Worm (Caenorhabditis elegans): ENCODE data around the gene zipt-15.
A peak's percentile ranks its signal among the peaks of the same experiment; 100 is the strongest.

The zipt-15 gene

ce11 chrIV:831796-832486, 7.2 kb upstream of the zipt-15 start, which contains the start of the genes madf-1 and Y55F3BR.10:
madf-1 (minus strand) TSS chrIV:831896.
Y55F3BR.10 (plus strand) TSS chrIV:832436.
- no peak for TF ChIP-seq W03F9.2 (tag; optimal IDR thresholded peaks at IDR 0.05)
- TF ChIP-seq dao-5 (tag; optimal IDR thresholded peaks at IDR 0.05): no peak
- TF ChIP-seq him-1 (tag; optimal IDR thresholded peaks at IDR 0.05): no peak

- no peak for TF ChIP-seq W03F9.2 (tag; optimal IDR thresholded peaks at IDR 0.05)
- no peak for TF ChIP-seq dao-5 (tag; optimal IDR thresholded peaks at IDR 0.05)
- TF ChIP-seq him-1 (tag; optimal IDR thresholded peaks at IDR 0.05): no peak
These were observed 5.7 kb upstream of the zipt-15 start for ce11 chrIV:830262-830960.

ce11 chrIV:829691-830090, 4.9 kb upstream of the zipt-15 start:
- TF ChIP-seq dao-5 (tag; optimal IDR thresholded peaks at IDR 0.05) (no peak), W03F9.2 (tag; optimal IDR thresholded peaks at IDR 0.05) (no peak), him-1 (tag; optimal IDR thresholded peaks at IDR 0.05) (no peak)

- TF ChIP-seq him-1 (tag; optimal IDR thresholded peaks at IDR 0.05) (no peak), dao-5 (tag; optimal IDR thresholded peaks at IDR 0.05) (no peak), W03F9.2 (tag; optimal IDR thresholded peaks at IDR 0.05) (no peak)
These were observed 4.4 kb upstream of the zipt-15 start for ce11 chrIV:829107-829506.

- TF ChIP-seq W03F9.2 (tag; optimal IDR thresholded peaks at IDR 0.05): no peak
- TF ChIP-seq dao-5 (tag; optimal IDR thresholded peaks at IDR 0.05): no peak
- no peak for TF ChIP-seq him-1 (tag; optimal IDR thresholded peaks at IDR 0.05)
These were observed 3.7 kb upstream of the zipt-15 start for ce11 chrIV:828427-828826.

- TF ChIP-seq W03F9.2 (tag; optimal IDR thresholded peaks at IDR 0.05): no peak
- no peak for TF ChIP-seq dao-5 (tag; optimal IDR thresholded peaks at IDR 0.05)
- no peak for TF ChIP-seq him-1 (tag; optimal IDR thresholded peaks at IDR 0.05)
These were observed 1.4 kb upstream of the zipt-15 start for ce11 chrIV:826145-826544.

ce11 chrIV:817879-818278, 6.9 kb downstream of the zipt-15 start:
- TF ChIP-seq W03F9.2 (tag; optimal IDR thresholded peaks at IDR 0.05) (no peak), dao-5 (tag; optimal IDR thresholded peaks at IDR 0.05) (no peak), him-1 (tag; optimal IDR thresholded peaks at IDR 0.05) (no peak)

- TF ChIP-seq dao-5 (tag; optimal IDR thresholded peaks at IDR 0.05) (no peak), W03F9.2 (tag; optimal IDR thresholded peaks at IDR 0.05) (no peak), him-1 (tag; optimal IDR thresholded peaks at IDR 0.05) (no peak)
These were observed 17.7 kb downstream of the zipt-15 start, which contains the start of gene Y55F3BL.6 for ce11 chrIV:807027-807516. Y55F3BL.6 (minus strand) TSS chrIV:807077.

ce11 chrIV:805693-806092, 19.1 kb downstream of the zipt-15 start:
- TF ChIP-seq him-1 (tag; optimal IDR thresholded peaks at IDR 0.05) (no peak), dao-5 (tag; optimal IDR thresholded peaks at IDR 0.05) (no peak), W03F9.2 (tag; optimal IDR thresholded peaks at IDR 0.05) (no peak)

- no peak for TF ChIP-seq W03F9.2 (tag; optimal IDR thresholded peaks at IDR 0.05)
- TF ChIP-seq him-1 (tag; optimal IDR thresholded peaks at IDR 0.05): no peak
- no peak for TF ChIP-seq dao-5 (tag; optimal IDR thresholded peaks at IDR 0.05)
These were observed 20.0 kb downstream of the zipt-15 start, which contains the start of gene Y55F3BL.4 for ce11 chrIV:804802-805201. Y55F3BL.4 (plus strand) TSS chrIV:805102.

ce11 chrIV:801162-801561, 23.6 kb downstream of the zipt-15 start:
- TF ChIP-seq W03F9.2 (tag; optimal IDR thresholded peaks at IDR 0.05) (no peak), dao-5 (tag; optimal IDR thresholded peaks at IDR 0.05) (no peak), him-1 (tag; optimal IDR thresholded peaks at IDR 0.05) (no peak)

- TF ChIP-seq W03F9.2 (tag; optimal IDR thresholded peaks at IDR 0.05) (no peak), dao-5 (tag; optimal IDR thresholded peaks at IDR 0.05) (no peak), him-1 (tag; optimal IDR thresholded peaks at IDR 0.05) (no peak)
These were observed 24.2 kb downstream of the zipt-15 start, which contains the start of gene mrpl-46 for ce11 chrIV:800518-800917. mrpl-46 (plus strand) TSS chrIV:800818.

- TF ChIP-seq W03F9.2 (tag; optimal IDR thresholded peaks at IDR 0.05) (peak; percentile 80), dao-5 (tag; optimal IDR thresholded peaks at IDR 0.05) (no peak), him-1 (tag; optimal IDR thresholded peaks at IDR 0.05) (peak; percentile 6)
These were observed 28.2 kb downstream of the zipt-15 start, which contains the start of the genes F56B3.11 and ech-5 for ce11 chrIV:796521-797073. F56B3.11 (minus strand) TSS chrIV:796571. ech-5 (plus strand) TSS chrIV:797023.

All from whole organism, L4/young adult.